Fruit fly (Drosophila melanogaster) S2 (cell line): ENCODE data around the gene CG31910.

ENCODE experiments used
- CG8478 ChIP-seq: fragments of >200 bp; optimal IDR thresholded peaks from 2 replicates; lab custom pipeline; 2018
- CTCF ChIP-seq, 2 experiments: fragments of >200 bp; optimal IDR thresholded peaks; 2 replicates each; lab custom pipeline; 2018

- TF ChIP-seq CTCF (optimal IDR thresholded peaks at IDR 0.05; lab: Kevin White, UChicago) (no peak), CG8478 (lab: Kevin White, UChicago) (no peak)
Observed at dm6 chr2L:6708997-6709662, 36.3 kb downstream of the CG31910 start, which contains the start of gene Tsp.
